Worm (Caenorhabditis elegans) whole organism, mixed stage, embryonic: ENCODE results near the gene ZK688.7.

Experiments
- M03D4.4 ChIP-seq: sonication (generic microtip); optimal IDR thresholded peaks from 2 replicates; lab custom pipeline; 2017; ENCODE audit warnings: mild to moderate bottlenecking, missing genetic modification characterization, missing compliant biosample characterization
- blmp-1 ChIP-seq: fragments of 150-350 bp; optimal IDR thresholded peaks from 2 replicates; lab custom pipeline; 2014; ENCODE audit warnings: missing biosample characterization, missing genetic modification characterization
- ceh-39 ChIP-seq: fragments of 150-350 bp; optimal IDR thresholded peaks from 2 replicates; lab custom pipeline; 2014; ENCODE audit warnings: missing biosample characterization, missing genetic modification characterization
- ceh-43 ChIP-seq: fragments of 200-800 bp; sonication (Bioruptor generic); optimal IDR thresholded peaks from 2 replicates; lab custom pipeline; 2018; ENCODE audit warnings: mild to moderate bottlenecking, missing genetic modification characterization, moderate library complexity, missing compliant biosample characterization
- ceh-83 ChIP-seq: fragments of 200-800 bp; sonication (Bioruptor generic); optimal IDR thresholded peaks from 2 replicates; lab custom pipeline; 2018; ENCODE audit warnings: mild to moderate bottlenecking, missing genetic modification characterization, missing compliant biosample characterization
- ces-1 ChIP-seq: fragments of 150-350 bp; optimal IDR thresholded peaks from 2 replicates; lab custom pipeline; 2014; ENCODE audit warnings: missing biosample characterization, missing genetic modification reagents, missing genetic modification characterization
- drap-1 ChIP-seq: fragments of 200-800 bp; sonication (Bioruptor generic); optimal IDR thresholded peaks from 3 replicates; lab custom pipeline; 2018; ENCODE audit warnings: mild to moderate bottlenecking, missing genetic modification characterization, missing compliant biosample characterization
- elt-3 ChIP-seq: fragments of 150-350 bp; optimal IDR thresholded peaks from 2 replicates; lab custom pipeline; 2014; ENCODE audit warnings: missing biosample characterization, missing genetic modification characterization
- flh-1 ChIP-seq: fragments of 200-800 bp; sonication (Bioruptor generic); optimal IDR thresholded peaks from 2 replicates; lab custom pipeline; 2018; ENCODE audit warnings: mild to moderate bottlenecking, missing genetic modification characterization, moderate library complexity, missing compliant biosample characterization
- ham-2 ChIP-seq: fragments of 200-800 bp; sonication (Bioruptor generic); optimal IDR thresholded peaks from 2 replicates; lab custom pipeline; 2018; ENCODE audit warnings: mild to moderate bottlenecking, missing genetic modification characterization, missing compliant biosample characterization
- hlh-1 ChIP-seq: fragments of 150-350 bp; optimal IDR thresholded peaks from 2 replicates; lab custom pipeline; 2014; ENCODE audit warnings: missing biosample characterization, missing genetic modification reagents, missing genetic modification characterization
- lin-13 ChIP-seq: fragments of 150-350 bp; optimal IDR thresholded peaks from 2 replicates; lab custom pipeline; 2014; ENCODE audit warnings: missing biosample characterization, missing genetic modification characterization
- lin-32 ChIP-seq: fragments of 200-800 bp; sonication (Bioruptor generic); optimal IDR thresholded peaks from 2 replicates; lab custom pipeline; 2018; ENCODE audit warnings: mild to moderate bottlenecking, missing genetic modification characterization, missing compliant biosample characterization
- lsy-2 ChIP-seq: fragments of 150-350 bp; optimal IDR thresholded peaks from 2 replicates; lab custom pipeline; 2014; ENCODE audit warnings: missing biosample characterization, missing genetic modification characterization
- mab-5 ChIP-seq: fragments of 150-350 bp; optimal IDR thresholded peaks from 2 replicates; lab custom pipeline; 2014; ENCODE audit warnings: missing biosample characterization, missing genetic modification characterization
- mep-1 ChIP-seq: fragments of 150-350 bp; optimal IDR thresholded peaks from 2 replicates; lab custom pipeline; 2017; ENCODE audit warnings: missing biosample characterization, missing genetic modification reagents, missing genetic modification characterization, inconsistent platforms
- mls-2 ChIP-seq: sonication (generic microtip); optimal IDR thresholded peaks from 2 replicates; lab custom pipeline; 2016; ENCODE audit warnings: mild to moderate bottlenecking, missing genetic modification characterization, moderate library complexity, missing compliant biosample characterization
- nhr-12 ChIP-seq: fragments of 150-350 bp; optimal IDR thresholded peaks from 2 replicates; lab custom pipeline; 2014; ENCODE audit warnings: missing biosample characterization, missing genetic modification characterization
- nhr-2 ChIP-seq: fragments of 150-350 bp; optimal IDR thresholded peaks from 2 replicates; lab custom pipeline; 2014; ENCODE audit warnings: missing biosample characterization, missing genetic modification characterization
- nhr-237 ChIP-seq: fragments of 150-350 bp; optimal IDR thresholded peaks from 2 replicates; lab custom pipeline; 2014; ENCODE audit warnings: missing biosample characterization, missing genetic modification characterization
- nhr-28 ChIP-seq: fragments of 150-350 bp; optimal IDR thresholded peaks from 2 replicates; lab custom pipeline; 2014; ENCODE audit warnings: missing biosample characterization, missing genetic modification characterization
- nhr-76 ChIP-seq: sonication (generic microtip); optimal IDR thresholded peaks from 2 replicates; lab custom pipeline; 2017; ENCODE audit warnings: missing biosample characterization, missing genetic modification characterization
- pha-4 ChIP-seq: fragments of 150-350 bp; optimal IDR thresholded peaks from 2 replicates; lab custom pipeline; 2018; ENCODE audit warnings: missing biosample characterization, missing genetic modification reagents, missing genetic modification characterization
- sem-2 ChIP-seq: fragments of 200-800 bp; sonication (Bioruptor generic); optimal IDR thresholded peaks from 2 replicates; lab custom pipeline; 2018; ENCODE audit warnings: mild to moderate bottlenecking, missing genetic modification characterization, missing compliant biosample characterization
- snpc-4 ChIP-seq: fragments of 150-350 bp; optimal IDR thresholded peaks from 2 replicates; lab custom pipeline; 2014; ENCODE audit warnings: missing biosample characterization, missing genetic modification characterization
- sptf-1 ChIP-seq: sonication (generic microtip); optimal IDR thresholded peaks from 2 replicates; lab custom pipeline; 2017; ENCODE audit warnings: mild to moderate bottlenecking, missing genetic modification characterization, moderate library complexity, missing compliant biosample characterization
- tbx-8 ChIP-seq: fragments of 200-800 bp; sonication (Bioruptor generic); optimal IDR thresholded peaks from 2 replicates; lab custom pipeline; 2018; ENCODE audit warnings: mild to moderate bottlenecking, missing genetic modification characterization, moderate library complexity, missing compliant biosample characterization
- unc-120 ChIP-seq: sonication (generic microtip); optimal IDR thresholded peaks from 2 replicates; lab custom pipeline; 2017; ENCODE audit warnings: missing genetic modification characterization, missing compliant biosample characterization; ENCODE audit not compliant: poor library complexity, severe bottlenecking
- unc-39 ChIP-seq: fragments of 150-350 bp; optimal IDR thresholded peaks from 2 replicates; lab custom pipeline; 2014; ENCODE audit warnings: missing biosample characterization, missing genetic modification characterization
- unc-62 ChIP-seq: fragments of 150-350 bp; optimal IDR thresholded peaks from 2 replicates; lab custom pipeline; 2014; ENCODE audit warnings: missing biosample characterization, missing genetic modification reagents, missing genetic modification characterization
- zip-8 ChIP-seq: fragments of 150-350 bp; optimal IDR thresholded peaks from 2 replicates; lab custom pipeline; 2014; ENCODE audit warnings: missing biosample characterization, missing genetic modification characterization
- ztf-11 ChIP-seq: fragments of 150-350 bp; optimal IDR thresholded peaks from 2 replicates; lab custom pipeline; 2014; ENCODE audit warnings: missing biosample characterization, missing genetic modification characterization

ZK688.7 gene

ce11 chrIII:7877090-7877489, 34.3 kb downstream of the ZK688.7 start:
- TF ChIP-seq nhr-28 (tag; lab: Kevin White, UChicago) (no peak), snpc-4 (tag; lab: Kevin White, UChicago) (no peak), M03D4.4 (tag; lab: Kevin White, UChicago) (no peak), nhr-2 (no peak), zip-8 (tag; lab: Kevin White, UChicago) (no peak), unc-120 (no peak), mls-2 (tag; lab: Kevin White, UChicago) (no peak), ztf-11 (tag; lab: Kevin White, UChicago) (no peak), ceh-39 (tag; lab: Kevin White, UChicago) (no peak), nhr-237 (tag; lab: Kevin White, UChicago) (no peak), flh-1 (no peak), hlh-1 (tag; lab: Kevin White, UChicago) (no peak), lin-32 (GFP tag; lab: Kevin White, UChicago) (no peak), ceh-83 (GFP tag; lab: Kevin White, UChicago) (no peak)
- TF ChIP-seq, all 35 proteins: peak for 0

ce11 chrIII:7873481-7873880, 38.0 kb downstream of the ZK688.7 start, which contains the start of gene tyr-1:
Gene tyr-1, plus strand, starts transcription at chrIII:7873781.
- TF ChIP-seq unc-39 (tag; lab: Kevin White, UChicago) (no peak), ham-2 (no peak), snpc-4 (tag; lab: Kevin White, UChicago) (no peak), unc-62 (no peak), tbx-8 (no peak), nhr-76 (tag; lab: Kevin White, UChicago) (no peak), ceh-43 (GFP tag; lab: Kevin White, UChicago) (no peak), elt-3 (no peak)

ce11 chrIII:7872776-7873175, 38.7 kb downstream of the ZK688.7 start:
- TF ChIP-seq lsy-2 (tag; lab: Kevin White, UChicago) (no peak), ceh-83 (GFP tag; lab: Kevin White, UChicago) (no peak), blmp-1 (tag; lab: Kevin White, UChicago) (no peak), ces-1 (GFP tag; lab: Kevin White, UChicago) (no peak), sptf-1 (no peak), pha-4 (tag; lab: Kevin White, UChicago) (no peak), nhr-12 (no peak), ceh-39 (tag; lab: Kevin White, UChicago) (no peak), ceh-43 (GFP tag; lab: Kevin White, UChicago) (no peak), mab-5 (no peak), nhr-28 (tag; lab: Kevin White, UChicago) (no peak), tbx-8 (no peak), lin-32 (GFP tag; lab: Kevin White, UChicago) (no peak), lin-13 (tag; lab: Kevin White, UChicago) (no peak), flh-1 (no peak), drap-1 (GFP tag; lab: Kevin White, UChicago) (no peak), unc-62 (no peak), mep-1 (tag; lab: Kevin White, UChicago) (no peak)
- TF ChIP-seq, all 35 proteins: peak for 0

- no peak for TF ChIP-seq sem-2 (GFP tag; lab: Kevin White, UChicago)
- no peak for TF ChIP-seq ceh-39 (tag; lab: Kevin White, UChicago)
- no peak for TF ChIP-seq lin-32 (GFP tag; lab: Kevin White, UChicago)
- TF ChIP-seq mab-5 = no peak
- no peak for TF ChIP-seq nhr-2
- TF ChIP-seq ztf-11 (tag; lab: Kevin White, UChicago) = no peak
- no peak for TF ChIP-seq nhr-28 (tag; lab: Kevin White, UChicago)
These were observed 45.2 kb downstream of the ZK688.7 start, which contains the start of gene cup-4 for ce11 chrIII:7866189-7866588. Gene cup-4, plus strand, starts transcription at chrIII:7866489.

- TF ChIP-seq pha-4 (tag; lab: Kevin White, UChicago) = no peak
- no peak for TF ChIP-seq nhr-237 (tag; lab: Kevin White, UChicago)
- no peak for TF ChIP-seq flh-1
These were observed 46.1 kb downstream of the ZK688.7 start, which contains the start of gene slc-17.3 for ce11 chrIII:7865238-7865761. Gene slc-17.3, minus strand, starts transcription at chrIII:7865288.
